Fruit fly (Drosophila melanogaster) S2 (cell line): ENCODE data around the gene Usp30.

Source experiments
- CG8478 ChIP-seq: fragments of >200 bp; optimal IDR thresholded peaks from 2 replicates; lab custom pipeline; 2018
- CTCF ChIP-seq, 2 experiments: fragments of >200 bp; optimal IDR thresholded peaks; 2 replicates each; lab custom pipeline; 2018

The Usp30 gene

DNA sequence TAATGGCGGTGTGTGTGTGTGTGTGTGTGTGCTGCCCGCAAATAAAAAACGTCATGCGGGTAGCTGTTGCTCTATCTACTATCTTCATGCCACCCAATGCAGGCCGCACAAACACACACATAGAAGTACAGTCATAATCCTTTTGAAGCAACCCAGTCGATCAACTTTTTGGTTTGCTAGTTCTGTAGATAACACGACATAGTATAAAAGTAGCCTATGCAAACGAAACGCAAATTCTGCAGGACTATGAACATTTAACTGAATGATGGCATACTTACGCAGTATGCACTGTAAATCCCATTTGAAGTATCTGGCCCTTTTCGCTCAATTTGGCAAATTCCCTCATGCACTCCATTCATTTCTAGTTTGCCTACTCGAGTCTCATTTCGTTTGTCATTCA is 13.5 kb downstream of the Usp30 start:
- TF ChIP-seq CG8478 = no peak
- no peak for TF ChIP-seq CTCF (optimal IDR thresholded peaks at IDR 0.05; lab: Kevin White, UChicago)

DNA sequence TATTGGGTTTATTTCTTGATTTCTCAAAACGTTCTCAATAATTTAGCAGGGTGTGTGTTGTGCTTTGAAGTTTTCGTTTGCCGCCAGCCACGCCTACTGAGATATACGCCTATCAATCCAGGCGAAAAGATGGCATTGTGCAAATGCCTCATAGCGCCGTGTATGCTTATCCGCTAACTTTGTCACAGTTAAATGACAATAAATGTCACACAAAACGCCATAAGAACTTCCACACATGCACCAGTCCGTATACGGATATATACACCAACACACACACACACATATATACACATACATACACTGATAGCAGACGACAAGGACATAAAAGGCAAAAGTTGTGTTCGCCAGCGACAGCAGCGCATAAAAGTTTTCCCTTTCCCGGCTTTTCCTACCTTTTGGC is 14.5 kb downstream of the Usp30 start, which contains the start of gene CG43137:
Gene CG43137, minus strand, starts transcription at position 101 of the 400 bp plus-strand sequence.
- no peak for TF ChIP-seq CG8478
- TF ChIP-seq CTCF (optimal IDR thresholded peaks at IDR 0.05; lab: Kevin White, UChicago) = no peak

DNA sequence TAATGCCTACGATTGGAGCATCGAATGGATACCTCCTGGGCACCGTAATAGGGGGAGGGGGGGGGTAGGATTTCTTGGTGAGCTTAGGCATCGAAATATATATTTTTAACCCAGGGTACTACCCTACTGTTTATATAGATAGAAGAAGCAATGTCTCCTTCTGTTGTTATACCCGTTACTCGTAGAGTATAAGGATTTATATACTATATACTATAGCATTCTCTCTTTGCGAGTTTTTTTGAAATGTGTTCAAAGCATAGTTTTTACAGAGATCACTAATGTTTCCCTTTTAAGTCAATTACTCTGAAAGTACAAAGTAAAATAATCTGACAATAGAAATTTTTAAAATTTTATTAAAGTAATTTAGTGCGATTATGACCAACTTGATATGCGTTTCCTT is 26.1 kb downstream of the Usp30 start, which contains the start of gene CG43136:
Gene CG43136, plus strand, starts transcription at position 301 of the 400 bp plus-strand sequence.
- TF ChIP-seq CTCF (optimal IDR thresholded peaks at IDR 0.05; lab: Kevin White, UChicago) (no peak), CG8478 (no peak)

DNA sequence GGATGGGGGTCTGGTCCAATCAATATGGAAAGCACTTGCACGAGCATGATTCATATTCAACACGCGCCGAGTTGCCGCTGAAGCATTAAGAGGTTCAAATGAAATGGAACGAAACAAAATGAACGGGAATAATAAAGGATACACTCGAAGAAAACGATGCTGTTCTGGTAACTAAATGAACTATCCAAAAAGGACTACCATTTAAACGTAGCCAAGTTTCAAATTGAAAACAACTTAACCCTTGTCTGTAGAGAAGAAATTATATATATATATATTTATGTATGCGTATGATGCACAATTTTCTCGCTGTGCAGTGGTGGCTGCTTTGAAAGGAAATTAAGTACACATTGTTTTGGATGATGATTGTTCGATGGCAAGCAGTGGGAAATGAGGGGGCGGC is 26.9 kb downstream of the Usp30 start:
- no peak for TF ChIP-seq CG8478
- TF ChIP-seq CTCF (optimal IDR thresholded peaks at IDR 0.05; lab: Kevin White, UChicago) = no peak

DNA sequence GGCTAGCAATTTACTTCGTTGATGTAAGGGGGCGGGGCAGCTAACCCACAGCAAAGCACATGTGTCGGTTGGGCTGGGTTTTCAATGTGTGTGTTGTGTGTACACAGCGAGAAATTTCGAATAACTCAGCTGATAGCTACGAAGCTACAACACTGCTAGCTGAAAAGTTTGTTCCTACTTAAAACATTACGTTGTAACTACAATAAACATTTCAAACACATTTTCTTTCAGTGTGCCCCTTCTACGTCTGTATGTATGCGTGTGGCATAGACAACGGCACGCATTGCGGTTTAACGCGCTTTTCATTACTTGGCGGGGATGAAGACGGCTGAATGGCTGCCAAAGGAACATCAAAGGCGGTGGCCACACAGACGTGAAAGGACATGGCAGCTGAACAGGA is 32.0 kb downstream of the Usp30 start:
- TF ChIP-seq CG8478 = no peak

DNA sequence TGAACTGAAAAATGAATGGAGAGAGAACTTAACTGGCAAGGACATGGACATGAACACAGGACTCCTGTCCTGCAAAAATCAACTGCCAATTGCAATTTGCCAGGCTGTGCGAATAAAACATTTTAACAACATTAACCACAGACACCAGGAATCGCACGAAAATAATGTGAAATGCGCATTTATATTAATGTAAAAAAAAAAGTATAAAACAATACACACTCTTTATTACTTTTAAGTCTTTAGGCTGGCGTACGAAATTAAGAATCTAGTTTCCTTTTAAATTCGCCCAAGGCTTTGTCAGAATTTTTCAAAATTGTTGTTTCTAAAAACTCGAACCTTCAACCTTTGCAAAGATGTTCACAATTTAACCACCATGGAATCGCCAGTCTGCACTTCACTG is 34.6 kb downstream of the Usp30 start, which contains the start of gene CG12729:
Gene CG12729, plus strand, starts transcription at position 301 of the 400 bp plus-strand sequence.
- no peak for TF ChIP-seq CG8478
- no peak for TF ChIP-seq CTCF (optimal IDR thresholded peaks at IDR 0.05; lab: Kevin White, UChicago)

DNA sequence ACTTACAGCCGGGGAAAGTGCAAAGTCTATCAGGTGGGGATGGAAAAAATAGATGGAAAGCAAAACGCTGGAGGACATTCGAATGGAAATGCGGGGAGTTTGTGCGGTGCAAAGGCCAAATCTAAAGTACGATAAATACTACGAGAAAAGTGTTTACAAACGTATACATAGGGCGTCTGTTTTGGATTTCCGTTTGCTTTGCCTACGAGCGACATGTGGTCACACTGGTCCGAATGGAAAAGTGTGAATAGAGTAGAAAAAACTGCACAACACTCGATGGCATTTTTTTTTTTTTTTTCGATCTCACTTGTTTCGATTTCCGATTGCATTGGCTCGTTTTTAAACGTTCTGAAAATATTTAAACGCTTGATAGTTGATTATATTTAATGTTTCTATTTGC is 39.9 kb downstream of the Usp30 start:
- TF ChIP-seq CG8478 (no peak), CTCF (optimal IDR thresholded peaks at IDR 0.05; lab: Kevin White, UChicago) (no peak)
